Worm (Caenorhabditis elegans): Measurements from ENCODE around the gene slc-36.5.

The slc-36.5 gene

DNA sequence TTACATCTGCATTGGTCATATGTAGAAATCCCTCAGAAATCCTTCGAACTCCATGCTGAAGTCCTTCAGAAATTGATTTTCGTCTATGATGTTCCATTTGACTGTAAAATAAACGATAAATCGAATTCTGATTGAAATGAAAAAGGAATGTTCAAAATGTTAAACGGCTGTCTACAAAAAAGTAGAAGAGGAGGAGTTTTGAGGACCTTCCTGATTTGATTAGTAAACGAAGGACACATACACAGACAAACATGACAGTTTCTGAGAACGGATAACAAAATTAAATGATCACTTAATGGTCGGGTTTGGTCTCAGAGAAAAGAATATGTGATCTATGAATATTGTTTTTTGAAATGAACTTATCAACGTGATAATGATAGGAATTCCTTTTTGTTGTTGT is at the start of gene slc-36.5:
TSS of gene slc-36.5 (minus strand) at position 101 of the 400 bp plus-strand sequence.
- TF ChIP-seq sea-1 (GFP tag; conservative IDR thresholded peaks at IDR 0.05) (no peak), pes-1 (GFP tag; IDR thresholded peaks at IDR 0.05) (no peak), aly-1 (tag; optimal IDR thresholded peaks at IDR 0.05) (no peak), B0310.2 (tag; optimal IDR thresholded peaks at IDR 0.05) (no peak)

ce11 chrII:6926488-6926887 is 49.6 kb upstream of the slc-36.5 start:
- TF ChIP-seq hnd-1 (tag; optimal IDR thresholded peaks at IDR 0.05) (no peak), F13C5.2 (tag; optimal IDR thresholded peaks at IDR 0.05) (no peak), sea-1 (GFP tag; conservative IDR thresholded peaks at IDR 0.05) (no peak), tbx-37 (GFP tag; conservative IDR thresholded peaks at IDR 0.05) (no peak), ama-1 (optimal IDR thresholded peaks at IDR 0.05) (no peak), hmbx-1 (tag; optimal IDR thresholded peaks at IDR 0.05) (no peak), tra-4 (tag; optimal IDR thresholded peaks at IDR 0.05) (no peak), scrt-1 (GFP tag; IDR thresholded peaks at IDR 0.05) (no peak), pes-1 (GFP tag; IDR thresholded peaks at IDR 0.05) (no peak), hmg-4 (GFP tag; optimal IDR thresholded peaks at IDR 0.05) (no peak), ceh-36 (tag; optimal IDR thresholded peaks at IDR 0.05) (no peak), aly-1 (tag; optimal IDR thresholded peaks at IDR 0.05) (no peak), tbx-11 (GFP tag; IDR thresholded peaks at IDR 0.05) (no peak), ceh-13 (GFP tag; optimal IDR thresholded peaks at IDR 0.05) (no peak), flt-1 (GFP tag; IDR thresholded peaks at IDR 0.05) (no peak), B0310.2 (tag; optimal IDR thresholded peaks at IDR 0.05) (no peak), ets-7 (tag; optimal IDR thresholded peaks at IDR 0.05) (no peak)

DNA sequence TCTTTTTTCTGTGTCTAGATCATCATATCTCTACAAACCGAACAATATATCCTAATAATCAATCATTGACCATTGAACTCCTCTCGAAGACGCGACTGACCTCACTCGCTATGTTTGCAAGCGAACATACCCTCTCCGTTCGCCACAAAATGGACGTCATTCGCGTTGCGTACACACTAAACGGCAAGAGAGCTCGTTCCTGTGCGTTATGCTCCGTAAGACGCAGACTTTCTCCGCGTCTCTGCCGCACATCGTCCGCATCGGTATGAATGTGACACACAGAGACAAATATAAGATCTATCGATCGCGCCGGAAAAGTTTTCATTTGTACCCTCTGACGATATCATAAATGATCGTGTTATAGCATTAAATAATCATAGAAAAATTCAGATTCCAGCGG is 49.2 kb upstream of the slc-36.5 start:
- no peak for TF ChIP-seq B0310.2 (tag; optimal IDR thresholded peaks at IDR 0.05)
- no peak for TF ChIP-seq F13C5.2 (tag; optimal IDR thresholded peaks at IDR 0.05)
- no peak for TF ChIP-seq ceh-13 (GFP tag; optimal IDR thresholded peaks at IDR 0.05)
- TF ChIP-seq aly-1 (tag; optimal IDR thresholded peaks at IDR 0.05): no peak
- TF ChIP-seq hnd-1 (tag; optimal IDR thresholded peaks at IDR 0.05): no peak

- TF ChIP-seq ceh-36 (tag; optimal IDR thresholded peaks at IDR 0.05): no peak
- no peak for TF ChIP-seq hmbx-1 (tag; optimal IDR thresholded peaks at IDR 0.05)
- TF ChIP-seq tra-4 (tag; optimal IDR thresholded peaks at IDR 0.05): no peak
- TF ChIP-seq flt-1 (GFP tag; IDR thresholded peaks at IDR 0.05): no peak
- TF ChIP-seq ets-7 (tag; optimal IDR thresholded peaks at IDR 0.05): no peak
- TF ChIP-seq ama-1 (optimal IDR thresholded peaks at IDR 0.05): no peak
- no peak for TF ChIP-seq ceh-13 (GFP tag; optimal IDR thresholded peaks at IDR 0.05)
- TF ChIP-seq aly-1 (tag; optimal IDR thresholded peaks at IDR 0.05): no peak
- TF ChIP-seq tbx-37 (GFP tag; conservative IDR thresholded peaks at IDR 0.05): no peak
- no peak for TF ChIP-seq scrt-1 (GFP tag; IDR thresholded peaks at IDR 0.05)
- no peak for TF ChIP-seq hnd-1 (tag; optimal IDR thresholded peaks at IDR 0.05)
- no peak for TF ChIP-seq hmg-4 (GFP tag; optimal IDR thresholded peaks at IDR 0.05)
- TF ChIP-seq pes-1 (GFP tag; IDR thresholded peaks at IDR 0.05): no peak
- no peak for TF ChIP-seq sea-1 (GFP tag; conservative IDR thresholded peaks at IDR 0.05)
- no peak for TF ChIP-seq tbx-11 (GFP tag; IDR thresholded peaks at IDR 0.05)
- no peak for TF ChIP-seq B0310.2 (tag; optimal IDR thresholded peaks at IDR 0.05)
- no peak for TF ChIP-seq F13C5.2 (tag; optimal IDR thresholded peaks at IDR 0.05)
Observed at ce11 chrII:6923792-6924191, 46.9 kb upstream of the slc-36.5 start.

- TF ChIP-seq aly-1 (tag; optimal IDR thresholded peaks at IDR 0.05) (no peak), pes-1 (GFP tag; IDR thresholded peaks at IDR 0.05) (no peak), ceh-36 (tag; optimal IDR thresholded peaks at IDR 0.05) (no peak), tbx-37 (GFP tag; conservative IDR thresholded peaks at IDR 0.05) (no peak), ama-1 (optimal IDR thresholded peaks at IDR 0.05) (no peak), hmg-4 (GFP tag; optimal IDR thresholded peaks at IDR 0.05) (no peak), F13C5.2 (tag; optimal IDR thresholded peaks at IDR 0.05) (no peak), hmbx-1 (tag; optimal IDR thresholded peaks at IDR 0.05) (no peak), B0310.2 (tag; optimal IDR thresholded peaks at IDR 0.05) (no peak), scrt-1 (GFP tag; IDR thresholded peaks at IDR 0.05) (no peak), tra-4 (tag; optimal IDR thresholded peaks at IDR 0.05) (no peak)
Observed at ce11 chrII:6919363-6919851, 42.5 kb upstream of the slc-36.5 start, which contains the start of gene B0252.1. B0252.1 (plus strand) TSS chrII:6919680.

DNA sequence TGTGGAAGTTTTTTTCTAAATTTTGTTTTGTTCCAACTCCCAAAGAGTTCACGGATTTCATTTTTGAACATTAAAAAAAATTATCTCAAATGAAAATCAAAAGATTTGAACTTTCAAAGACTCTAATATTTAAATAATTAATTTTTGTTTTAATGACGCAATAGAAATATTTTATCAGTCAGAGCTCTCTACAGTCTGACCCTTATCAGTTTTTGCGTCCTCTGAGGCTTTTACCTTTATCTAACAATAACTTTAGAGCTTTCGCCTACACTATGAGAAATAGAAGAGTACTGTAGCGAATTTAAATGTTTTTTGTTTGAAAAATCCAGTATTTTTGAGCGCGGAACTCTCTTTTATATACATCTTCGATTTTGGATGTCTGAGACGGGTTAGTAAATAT is 42.0 kb upstream of the slc-36.5 start, which contains the start of gene B0252.5:
TSS of gene B0252.5 (minus strand) at position 17 of the 400 bp plus-strand sequence.
- TF ChIP-seq ceh-13 (GFP tag; optimal IDR thresholded peaks at IDR 0.05) (no peak), flt-1 (GFP tag; IDR thresholded peaks at IDR 0.05) (no peak), ets-7 (tag; optimal IDR thresholded peaks at IDR 0.05) (no peak), tbx-11 (GFP tag; IDR thresholded peaks at IDR 0.05) (no peak), sea-1 (GFP tag; conservative IDR thresholded peaks at IDR 0.05) (no peak), scrt-1 (GFP tag; IDR thresholded peaks at IDR 0.05) (no peak), hnd-1 (tag; optimal IDR thresholded peaks at IDR 0.05) (no peak), tra-4 (tag; optimal IDR thresholded peaks at IDR 0.05) (no peak), ama-1 (optimal IDR thresholded peaks at IDR 0.05) (no peak), aly-1 (tag; optimal IDR thresholded peaks at IDR 0.05) (no peak), hmbx-1 (tag; optimal IDR thresholded peaks at IDR 0.05) (no peak)

DNA sequence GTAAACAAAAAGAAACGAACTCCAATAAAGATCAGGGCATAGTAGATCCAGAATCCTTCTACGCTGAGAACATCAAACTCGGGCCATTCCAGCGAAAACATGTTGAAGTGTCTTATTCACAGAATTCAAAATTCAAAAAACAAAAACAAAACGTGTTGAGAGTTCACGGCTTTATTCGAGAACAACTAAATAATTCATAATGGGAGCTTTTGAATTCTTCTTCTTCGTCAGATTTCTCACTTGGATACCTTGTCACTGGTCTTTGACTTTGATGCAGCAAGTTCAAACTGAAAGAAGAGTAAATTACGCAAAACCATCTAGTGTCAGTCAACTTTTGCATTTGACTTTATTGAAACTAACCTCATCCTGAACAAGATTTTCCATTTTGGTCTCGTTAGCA is 40.9 kb upstream of the slc-36.5 start, which contains the start of gene B0252.11:
TSS of gene B0252.11 (minus strand) at position 101 of the 400 bp plus-strand sequence.
- TF ChIP-seq ceh-13 (GFP tag; optimal IDR thresholded peaks at IDR 0.05) (no peak), B0310.2 (tag; optimal IDR thresholded peaks at IDR 0.05) (no peak), hmbx-1 (tag; optimal IDR thresholded peaks at IDR 0.05) (no peak), flt-1 (GFP tag; IDR thresholded peaks at IDR 0.05) (no peak)

- TF ChIP-seq scrt-1 (GFP tag; IDR thresholded peaks at IDR 0.05): no peak
- no peak for TF ChIP-seq hmg-4 (GFP tag; optimal IDR thresholded peaks at IDR 0.05)
- TF ChIP-seq hnd-1 (tag; optimal IDR thresholded peaks at IDR 0.05): no peak
- TF ChIP-seq ceh-13 (GFP tag; optimal IDR thresholded peaks at IDR 0.05): no peak
- no peak for TF ChIP-seq F13C5.2 (tag; optimal IDR thresholded peaks at IDR 0.05)
- TF ChIP-seq ets-7 (tag; optimal IDR thresholded peaks at IDR 0.05): no peak
- TF ChIP-seq flt-1 (GFP tag; IDR thresholded peaks at IDR 0.05): no peak
- no peak for TF ChIP-seq pes-1 (GFP tag; IDR thresholded peaks at IDR 0.05)
- no peak for TF ChIP-seq ama-1 (optimal IDR thresholded peaks at IDR 0.05)
- no peak for TF ChIP-seq B0310.2 (tag; optimal IDR thresholded peaks at IDR 0.05)
- TF ChIP-seq sea-1 (GFP tag; conservative IDR thresholded peaks at IDR 0.05): no peak
- no peak for TF ChIP-seq tbx-37 (GFP tag; conservative IDR thresholded peaks at IDR 0.05)
- no peak for TF ChIP-seq tbx-11 (GFP tag; IDR thresholded peaks at IDR 0.05)
- no peak for TF ChIP-seq ceh-36 (tag; optimal IDR thresholded peaks at IDR 0.05)
- TF ChIP-seq aly-1 (tag; optimal IDR thresholded peaks at IDR 0.05): no peak
- no peak for TF ChIP-seq tra-4 (tag; optimal IDR thresholded peaks at IDR 0.05)
Observed at ce11 chrII:6915875-6916274, 39.0 kb upstream of the slc-36.5 start, which contains the start of gene B0252.8. B0252.8 (plus strand) TSS chrII:6916166.
